Worm (Caenorhabditis elegans): ENCODE data around the gene ZK616.3.

ZK616.3 gene

ce11 chrIV:5380140-5380539, 16.7 kb upstream of the ZK616.3 start:
- TF ChIP-seq ama-1 (optimal IDR thresholded peaks at IDR 0.05) = no peak
- no peak for TF ChIP-seq ceh-48 (tag; optimal IDR thresholded peaks at IDR 0.05)
- TF ChIP-seq unc-55 (GFP tag; optimal IDR thresholded peaks at IDR 0.05) = no peak
- TF ChIP-seq dmd-4 (tag; optimal IDR thresholded peaks at IDR 0.05; ENCODE audit: borderline replicate concordance) = no peak
- TF ChIP-seq odd-2 (tag; optimal IDR thresholded peaks at IDR 0.05) = no peak
- TF ChIP-seq ceh-22 (tag; optimal IDR thresholded peaks at IDR 0.05) = no peak
- no peak for TF ChIP-seq elt-4 (tag; optimal IDR thresholded peaks at IDR 0.05)
- TF ChIP-seq pax-1 (tag; optimal IDR thresholded peaks at IDR 0.05) = no peak
- TF ChIP-seq hlh-30 (tag; optimal IDR thresholded peaks at IDR 0.05; ENCODE audit: insufficient read depth) = no peak

ce11 chrIV:5381334-5381733, 15.5 kb upstream of the ZK616.3 start, which contains the start of gene F41H10.2:
Gene F41H10.2 (plus strand): TSS chrIV:5381634.
- TF ChIP-seq mec-3 (tag; optimal IDR thresholded peaks at IDR 0.05; ENCODE audit: borderline replicate concordance) = no peak
- no peak for TF ChIP-seq pros-1 (tag; optimal IDR thresholded peaks at IDR 0.05)
- TF ChIP-seq hlh-15 (tag; optimal IDR thresholded peaks at IDR 0.05) = no peak
- no peak for TF ChIP-seq nfya-1 (tag; optimal IDR thresholded peaks at IDR 0.05)
- no peak for TF ChIP-seq fax-1 (tag; optimal IDR thresholded peaks at IDR 0.05)
- no peak for TF ChIP-seq C08G9.2 (tag; optimal IDR thresholded peaks at IDR 0.05)
- TF ChIP-seq ceh-48 (tag; optimal IDR thresholded peaks at IDR 0.05) = no peak
- TF ChIP-seq hlh-6 (tag; optimal IDR thresholded peaks at IDR 0.05) = no peak
- TF ChIP-seq lin-11 (tag; optimal IDR thresholded peaks at IDR 0.05) = no peak
- TF ChIP-seq ceh-18 (tag; optimal IDR thresholded peaks at IDR 0.05) = no peak
- TF ChIP-seq T23F11.4 (GFP tag; optimal IDR thresholded peaks at IDR 0.05) = no peak
- no peak for TF ChIP-seq sox-2 (GFP tag; IDR thresholded peaks at IDR 0.05)

ce11 chrIV:5382609-5383008, 14.3 kb upstream of the ZK616.3 start, which contains the start of gene F41H10.1:
Gene F41H10.1 (plus strand): TSS chrIV:5382909.
- no peak for TF ChIP-seq eyg-1 (tag; optimal IDR thresholded peaks at IDR 0.05)
- TF ChIP-seq ceh-24 (tag; optimal IDR thresholded peaks at IDR 0.05) = no peak
- no peak for TF ChIP-seq syd-9 (tag; optimal IDR thresholded peaks at IDR 0.05)
- TF ChIP-seq ceh-6 (GFP tag; optimal IDR thresholded peaks at IDR 0.05) = no peak
- no peak for TF ChIP-seq tbx-2 (tag; optimal IDR thresholded peaks at IDR 0.05)
- TF ChIP-seq lim-6 (tag; optimal IDR thresholded peaks at IDR 0.05) = no peak
- no peak for TF ChIP-seq F13H6.1 (tag; optimal IDR thresholded peaks at IDR 0.05)
- TF ChIP-seq ref-2 (tag; optimal IDR thresholded peaks at IDR 0.05) = no peak
- no peak for TF ChIP-seq pag-3 (tag; optimal IDR thresholded peaks at IDR 0.05; ENCODE audit: borderline replicate concordance)
- no peak for TF ChIP-seq pha-4 (tag; optimal IDR thresholded peaks at IDR 0.05)
- no peak for TF ChIP-seq nfya-1 (tag; optimal IDR thresholded peaks at IDR 0.05)
- TF ChIP-seq fax-1 (tag; optimal IDR thresholded peaks at IDR 0.05) = no peak
- no peak for TF ChIP-seq hlh-13 (GFP tag; optimal IDR thresholded peaks at IDR 0.05)

- no peak for TF ChIP-seq che-1 (tag; optimal IDR thresholded peaks at IDR 0.05)
- TF ChIP-seq ceh-22 (tag; optimal IDR thresholded peaks at IDR 0.05) = no peak
- TF ChIP-seq mec-3 (tag; optimal IDR thresholded peaks at IDR 0.05; ENCODE audit: borderline replicate concordance) = no peak
- TF ChIP-seq pag-3 (tag; optimal IDR thresholded peaks at IDR 0.05; ENCODE audit: borderline replicate concordance) = no peak
- no peak for TF ChIP-seq ceh-19 (GFP tag; optimal IDR thresholded peaks at IDR 0.05)
- no peak for TF ChIP-seq elt-4 (tag; optimal IDR thresholded peaks at IDR 0.05)
- no peak for TF ChIP-seq ceh-30 (tag; optimal IDR thresholded peaks at IDR 0.05)
- TF ChIP-seq elt-2 (tag; optimal IDR thresholded peaks at IDR 0.05) = no peak
- TF ChIP-seq unc-55 (GFP tag; optimal IDR thresholded peaks at IDR 0.05) = no peak
- no peak for TF ChIP-seq fkh-10 (GFP tag; optimal IDR thresholded peaks at IDR 0.05)
- no peak for TF ChIP-seq pat-9 (tag; optimal IDR thresholded peaks at IDR 0.05)
- no peak for TF ChIP-seq ref-2 (tag; optimal IDR thresholded peaks at IDR 0.05)
- TF ChIP-seq fkh-6 (tag; optimal IDR thresholded peaks at IDR 0.05) = no peak
- TF ChIP-seq ceh-2 (tag; optimal IDR thresholded peaks at IDR 0.05) = no peak
- TF ChIP-seq C08G9.2 (tag; optimal IDR thresholded peaks at IDR 0.05) = no peak
- TF ChIP-seq fax-1 (tag; optimal IDR thresholded peaks at IDR 0.05) = no peak
- no peak for TF ChIP-seq gmeb-2 (tag; optimal IDR thresholded peaks at IDR 0.05)
- TF ChIP-seq hlh-8 (tag; optimal IDR thresholded peaks at IDR 0.05) = no peak
- TF ChIP-seq K02D7.2 (tag; optimal IDR thresholded peaks at IDR 0.05) = no peak
- TF ChIP-seq pax-1 (tag; optimal IDR thresholded peaks at IDR 0.05) = no peak
Observed at ce11 chrIV:5385020-5385419, 11.8 kb upstream of the ZK616.3 start, which contains the start of gene F41H10.12. Gene F41H10.12 (plus strand): TSS chrIV:5385320.
